Fruit fly (Drosophila melanogaster): ENCODE measurements around the gene Mgat2.

Mgat2 gene

DNA sequence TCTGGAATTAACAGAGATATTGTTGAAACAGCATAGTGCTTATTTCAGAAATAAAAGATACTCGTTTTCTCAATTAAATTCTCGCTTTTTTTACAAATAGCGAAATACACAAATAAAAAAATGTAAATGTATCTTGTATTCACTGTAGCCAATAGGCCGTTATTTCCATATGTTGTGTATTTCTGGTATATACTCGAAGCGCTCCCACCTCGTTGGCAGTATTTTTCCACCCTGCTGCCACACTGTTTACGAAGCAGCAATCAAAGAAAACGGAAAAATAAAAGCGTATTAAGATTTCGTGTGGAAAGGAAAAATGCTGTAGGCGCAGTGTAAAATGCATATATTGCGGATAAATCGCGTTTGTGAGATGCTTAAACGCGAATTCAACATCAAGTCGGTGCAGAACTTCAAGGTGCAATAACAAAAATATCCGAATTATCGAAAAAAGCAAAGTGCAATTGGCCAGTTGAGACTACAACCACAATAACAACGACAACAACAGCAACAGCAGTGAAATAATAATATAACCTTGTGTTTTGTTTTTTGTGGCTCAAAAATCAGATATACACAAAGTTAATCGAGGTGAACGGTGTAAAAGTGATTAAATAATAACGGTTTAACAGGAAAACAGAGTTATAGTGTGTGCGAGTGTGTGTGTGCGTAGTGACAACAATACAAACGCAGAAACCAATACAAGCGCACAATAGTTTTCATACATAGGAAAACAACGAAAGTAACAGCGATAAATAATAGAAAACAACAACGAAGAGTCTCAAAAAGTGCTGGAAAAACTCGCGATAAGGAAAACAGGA, 36.2 kb upstream of the Mgat2 start, which contains the start of gene sima (continued):
- TF ChIP-seq Kr (GFP tag; optimal IDR thresholded peaks at IDR 0.05) (no peak), disco-r (GFP tag; optimal IDR thresholded peaks at IDR 0.05) (no peak), al (GFP tag; IDR thresholded peaks at IDR 0.05) (0 out of 2 replicates have a peak, but pooled peaks have one; percentile 40), schlank (tag; optimal IDR thresholded peaks at IDR 0.05) (no peak), CG12236 (GFP tag; optimal IDR thresholded peaks at IDR 0.05) (no peak), slbo (GFP tag; IDR thresholded peaks at IDR 0.05) (peak; percentile 77), Gsc (GFP tag; IDR thresholded peaks at IDR 0.05) (no peak), CG12104 (GFP tag; optimal IDR thresholded peaks at IDR 0.05) (no peak), hbn (GFP tag; IDR thresholded peaks at IDR 0.05; ENCODE audit: partially characterized antibody) (no peak), Adf1 (GFP tag; IDR thresholded peaks at IDR 0.05) (peak; percentile 24; the same call in 1 of the 2 replicates), CG14667 (GFP tag; IDR thresholded peaks at IDR 0.05) (no peak; the same call in 1 of the 2 replicates), NC2β (GFP tag; optimal IDR thresholded peaks at IDR 0.05) (no peak), CG8944 (GFP tag; optimal IDR thresholded peaks at IDR 0.05) (peak; percentile 4), lab (GFP tag; optimal IDR thresholded peaks at IDR 0.05) (peak; percentile 37), CG17568 (GFP tag; optimal IDR thresholded peaks at IDR 0.05) (peak; percentile 13), CG10267 (tag; optimal IDR thresholded peaks at IDR 0.05) (peak; percentile 3), trem (tag; optimal IDR thresholded peaks at IDR 0.05) (peak; percentile 64), ems (GFP tag; optimal IDR thresholded peaks at IDR 0.05) (peak; percentile 18), unpg (GFP tag; optimal IDR thresholded peaks at IDR 0.05) (no peak), CG6813 (GFP tag; optimal IDR thresholded peaks at IDR 0.05) (no peak), B-H2 (GFP tag; optimal IDR thresholded peaks at IDR 0.05) (no peak), CG4820 (GFP tag; optimal IDR thresholded peaks at IDR 0.05) (peak; percentile 8), CG14710 (tag; optimal IDR thresholded peaks at IDR 0.05) (peak; percentile 51), wdn (GFP tag; IDR thresholded peaks at IDR 0.05) (no peak), YL-1 (GFP tag; optimal IDR thresholded peaks at IDR 0.05) (peak; percentile 46), inv (GFP tag; IDR thresholded peaks at IDR 0.05; ENCODE audit: partially characterized antibody) (no peak), emc (GFP tag; optimal IDR thresholded peaks at IDR 0.05) (no peak), B-H1 (GFP tag; IDR thresholded peaks at IDR 0.05) (no peak), Mad (GFP tag; optimal IDR thresholded peaks at IDR 0.05) (no peak), Dfd (GFP tag; optimal IDR thresholded peaks at IDR 0.05) (no peak), CG10565 (GFP tag; optimal IDR thresholded peaks at IDR 0.05) (no peak), CG7745 (tag; optimal IDR thresholded peaks at IDR 0.05) (no peak), CG18011 (GFP tag; optimal IDR thresholded peaks at IDR 0.05) (no peak), Hsf (GFP tag; optimal IDR thresholded peaks at IDR 0.05) (peak; percentile 39), gfzf (GFP tag; optimal IDR thresholded peaks at IDR 0.05) (peak; percentile 96), CkIIα-i1 (GFP tag; IDR thresholded peaks at IDR 0.05) (no peak), en (GFP tag; optimal IDR thresholded peaks at IDR 0.05) (no peak), ranshi (GFP tag; IDR thresholded peaks at IDR 0.05) (no peak), Bteb2 (GFP tag; optimal IDR thresholded peaks at IDR 0.05) (no peak), CG13123 (GFP tag; optimal IDR thresholded peaks at IDR 0.05) (no peak), CG11085 (GFP tag; IDR thresholded peaks at IDR 0.05) (no peak), Lpt (GFP tag; optimal IDR thresholded peaks at IDR 0.05) (no peak), Oaz (GFP tag; IDR thresholded peaks at IDR 0.05) (no peak), Sry-δ (GFP tag; optimal IDR thresholded peaks at IDR 0.05) (peak; percentile 27), dan (GFP tag; IDR thresholded peaks at IDR 0.05) (no peak), CG33557 (GFP tag; optimal IDR thresholded peaks at IDR 0.05) (no peak), CG17328 (GFP tag; IDR thresholded peaks at IDR 0.05) (0 out of 2 replicates have a peak, but pooled peaks have one; percentile 24), odd (GFP tag; optimal IDR thresholded peaks at IDR 0.05) (no peak), Fer1 (GFP tag; optimal IDR thresholded peaks at IDR 0.05) (peak; percentile 21), CG11093 (GFP tag; IDR thresholded peaks at IDR 0.05) (no peak)

Data from whole organism, embryonic.